Worm (Caenorhabditis elegans) whole organism, late embryonic: ENCODE measurements around the gene xpb-1.

Experiments used
- K09A11.1 ChIP-seq: sonication (generic microtip); optimal IDR thresholded peaks from 2 replicates; lab custom pipeline; 2017; ENCODE audit warnings: antibody characterized with exemption, mild to moderate bottlenecking, missing genetic modification characterization, missing compliant biosample characterization; ENCODE audit not compliant: insufficient read depth
- T23F11.4 ChIP-seq: fragments of 200-800 bp; sonication (Bioruptor generic); optimal IDR thresholded peaks from 2 replicates; lab custom pipeline; 2018; ENCODE audit warnings: mild to moderate bottlenecking, missing genetic modification characterization, missing compliant biosample characterization
- Y22D7AL.16 ChIP-seq: sonication (generic microtip); optimal IDR thresholded peaks from 2 replicates; lab custom pipeline; 2016; ENCODE audit warnings: missing genetic modification characterization, missing compliant biosample characterization
- ceh-14 ChIP-seq: sonication (generic microtip); optimal IDR thresholded peaks from 2 replicates; lab custom pipeline; 2016; ENCODE audit warnings: missing genotype, missing genetic modification characterization, missing compliant biosample characterization
- ceh-19 ChIP-seq: fragments of 200-800 bp; sonication (Bioruptor generic); optimal IDR thresholded peaks from 2 replicates; lab custom pipeline; 2018; ENCODE audit warnings: mild to moderate bottlenecking, missing genetic modification characterization, missing compliant biosample characterization
- ceh-2 ChIP-seq: sonication (generic microtip); optimal IDR thresholded peaks from 2 replicates; lab custom pipeline; 2016; ENCODE audit warnings: missing genotype, missing genetic modification characterization, missing compliant biosample characterization
- ceh-31 ChIP-seq: sonication (generic microtip); optimal IDR thresholded peaks from 2 replicates; lab custom pipeline; 2016; ENCODE audit warnings: missing genetic modification characterization, missing compliant biosample characterization
- ceh-34 ChIP-seq: sonication (generic microtip); optimal IDR thresholded peaks from 2 replicates; lab custom pipeline; 2016; ENCODE audit warnings: mild to moderate bottlenecking, missing genetic modification characterization, missing compliant biosample characterization
- ceh-45 ChIP-seq: fragments of 200-800 bp; sonication (Bioruptor generic); IDR thresholded peaks from 2 replicates; pipeline ENCODE4 v1.3.6; 2022; ENCODE audit warnings: missing genetic modification reagents, missing genetic modification characterization, missing compliant biosample characterization
- ceh-48 ChIP-seq: sonication (generic microtip); optimal IDR thresholded peaks from 2 replicates; lab custom pipeline; 2016; ENCODE audit warnings: missing genetic modification characterization, inconsistent platforms, missing compliant biosample characterization
- ceh-6 ChIP-seq: fragments of 200-800 bp; sonication (Bioruptor generic); optimal IDR thresholded peaks from 2 replicates; lab custom pipeline; 2018; ENCODE audit warnings: mild to moderate bottlenecking, missing genetic modification characterization, missing compliant biosample characterization
- ceh-9 ChIP-seq: sonication (generic microtip); optimal IDR thresholded peaks from 2 replicates; lab custom pipeline; 2016; ENCODE audit warnings: mild to moderate bottlenecking, missing genetic modification characterization, inconsistent platforms, missing compliant biosample characterization
- che-1 ChIP-seq: sonication (generic microtip); optimal IDR thresholded peaks from 2 replicates; lab custom pipeline; 2016; ENCODE audit warnings: mild to moderate bottlenecking, missing genetic modification characterization, missing compliant biosample characterization
- elt-2 ChIP-seq: sonication (generic microtip); optimal IDR thresholded peaks from 2 replicates; lab custom pipeline; 2016; ENCODE audit warnings: missing genetic modification reagents, missing genetic modification characterization, missing compliant biosample characterization
- ets-4 ChIP-seq: sonication (generic microtip); optimal IDR thresholded peaks from 2 replicates; lab custom pipeline; 2016; ENCODE audit warnings: missing genetic modification characterization, missing compliant biosample characterization
- fax-1 ChIP-seq: sonication (generic microtip); optimal IDR thresholded peaks from 2 replicates; lab custom pipeline; 2016; ENCODE audit warnings: missing genotype, missing genetic modification characterization, missing compliant biosample characterization
- hlh-30 ChIP-seq: sonication (generic microtip); optimal IDR thresholded peaks from 2 replicates; lab custom pipeline; 2017; ENCODE audit warnings: antibody characterized with exemption, missing genetic modification characterization, missing compliant biosample characterization; ENCODE audit not compliant: insufficient read depth
- hlh-6 ChIP-seq: sonication (generic microtip); optimal IDR thresholded peaks from 2 replicates; lab custom pipeline; 2016; ENCODE audit warnings: missing genotype, missing genetic modification characterization, missing compliant biosample characterization
- lin-11 ChIP-seq: fragments of 200-800 bp; sonication (Bioruptor generic); optimal IDR thresholded peaks from 2 replicates; lab custom pipeline; 2018; ENCODE audit warnings: mild to moderate bottlenecking, missing genetic modification characterization, missing compliant biosample characterization
- madf-2 ChIP-seq: sonication (generic microtip); optimal IDR thresholded peaks from 2 replicates; lab custom pipeline; 2017; ENCODE audit warnings: missing genetic modification characterization, missing compliant biosample characterization
- nfya-1 ChIP-seq: sonication (generic microtip); optimal IDR thresholded peaks from 2 replicates; lab custom pipeline; 2017; ENCODE audit warnings: missing genetic modification characterization, mild to moderate bottlenecking, missing compliant biosample characterization, antibody characterized with exemption, moderate library complexity
- nhr-11 ChIP-seq: fragments of 150-350 bp; optimal IDR thresholded peaks from 2 replicates; lab custom pipeline; 2014; ENCODE audit warnings: missing biosample characterization, missing genetic modification characterization
- npax-4 ChIP-seq: sonication (generic microtip); optimal IDR thresholded peaks from 2 replicates; lab custom pipeline; 2016; ENCODE audit warnings: missing genetic modification characterization, missing compliant biosample characterization
- odd-2 ChIP-seq: sonication (generic microtip); optimal IDR thresholded peaks from 2 replicates; lab custom pipeline; 2017; ENCODE audit warnings: antibody characterized with exemption, mild to moderate bottlenecking, missing genetic modification characterization, missing compliant biosample characterization
- pag-3 ChIP-seq: sonication (generic microtip); optimal IDR thresholded peaks from 2 replicates; lab custom pipeline; 2016; ENCODE audit warnings: missing compliant biosample characterization, missing genetic modification characterization, borderline replicate concordance
- pha-2 ChIP-seq: sonication (generic microtip); optimal IDR thresholded peaks from 2 replicates; lab custom pipeline; 2017; ENCODE audit warnings: mild to moderate bottlenecking, missing genetic modification characterization, missing compliant biosample characterization
- pha-4 ChIP-seq: fragments of 150-350 bp; optimal IDR thresholded peaks from 2 replicates; lab custom pipeline; 2018; ENCODE audit warnings: missing biosample characterization, missing genetic modification reagents, missing genetic modification characterization
- pros-1 ChIP-seq: fragments of 150-350 bp; optimal IDR thresholded peaks from 2 replicates; lab custom pipeline; 2014; ENCODE audit warnings: missing biosample characterization, missing genetic modification reagents, missing genetic modification characterization
- ref-2 ChIP-seq: sonication (generic microtip); optimal IDR thresholded peaks from 2 replicates; lab custom pipeline; 2016; ENCODE audit warnings: missing genetic modification characterization, missing compliant biosample characterization
- sdc-2 ChIP-seq: sonication (generic microtip); optimal IDR thresholded peaks from 2 replicates; lab custom pipeline; 2016; ENCODE audit warnings: missing genotype, missing genetic modification characterization, missing compliant biosample characterization
- sox-2 ChIP-seq: fragments of 200-800 bp; sonication (Bioruptor generic); IDR thresholded peaks from 2 replicates; pipeline ENCODE4 v1.3.6; 2022; ENCODE audit warnings: missing genetic modification reagents, missing genetic modification characterization, missing compliant biosample characterization
- sox-4 ChIP-seq: sonication (generic microtip); optimal IDR thresholded peaks from 2 replicates; lab custom pipeline; 2017; ENCODE audit warnings: mild to moderate bottlenecking, missing genetic modification characterization, inconsistent platforms, missing compliant biosample characterization
- syd-9 ChIP-seq: sonication (generic microtip); optimal IDR thresholded peaks from 2 replicates; lab custom pipeline; 2016; ENCODE audit warnings: mild to moderate bottlenecking, missing genetic modification characterization, moderate library complexity, missing compliant biosample characterization
- tbx-2 ChIP-seq: sonication (generic microtip); optimal IDR thresholded peaks from 2 replicates; lab custom pipeline; 2016; ENCODE audit warnings: missing genetic modification characterization, missing compliant biosample characterization
- unc-55 ChIP-seq: sonication (generic microtip); optimal IDR thresholded peaks from 2 replicates; lab custom pipeline; 2017; ENCODE audit warnings: missing biosample characterization, missing genetic modification reagents, missing genetic modification characterization
- unc-86 ChIP-seq: sonication (generic microtip); optimal IDR thresholded peaks from 2 replicates; lab custom pipeline; 2016; ENCODE audit warnings: missing genetic modification characterization, missing compliant biosample characterization
- zip-5 ChIP-seq: sonication (generic microtip); optimal IDR thresholded peaks from 2 replicates; lab custom pipeline; 2016; ENCODE audit warnings: missing genetic modification characterization, missing compliant biosample characterization

Gene xpb-1

DNA sequence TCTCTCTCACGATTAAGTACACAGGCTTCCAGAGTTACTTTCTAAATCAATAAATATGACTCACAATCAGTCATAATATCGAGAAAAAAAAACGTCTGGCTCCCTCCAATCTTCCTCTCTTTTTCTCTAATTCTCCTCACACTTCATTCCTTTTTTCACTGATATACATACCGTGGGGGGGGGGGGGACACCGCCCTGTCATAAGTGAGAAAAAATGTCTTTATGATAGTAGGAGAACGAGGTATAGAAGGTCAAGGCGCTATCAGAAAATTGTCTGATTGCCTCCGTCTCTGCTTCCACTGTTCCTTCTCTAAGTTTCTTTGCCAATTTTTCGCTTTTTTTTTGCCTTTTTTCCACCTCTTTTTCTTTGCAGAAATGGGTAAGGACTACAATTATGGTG is 30.0 kb upstream of the xpb-1 start, which contains the start of gene Y66D12A.24:
Gene Y66D12A.24, plus strand, starts transcription at position 370 of the 400 bp plus-strand sequence.
- TF ChIP-seq elt-2 (peak; percentile 43), hlh-6 (no peak)

DNA sequence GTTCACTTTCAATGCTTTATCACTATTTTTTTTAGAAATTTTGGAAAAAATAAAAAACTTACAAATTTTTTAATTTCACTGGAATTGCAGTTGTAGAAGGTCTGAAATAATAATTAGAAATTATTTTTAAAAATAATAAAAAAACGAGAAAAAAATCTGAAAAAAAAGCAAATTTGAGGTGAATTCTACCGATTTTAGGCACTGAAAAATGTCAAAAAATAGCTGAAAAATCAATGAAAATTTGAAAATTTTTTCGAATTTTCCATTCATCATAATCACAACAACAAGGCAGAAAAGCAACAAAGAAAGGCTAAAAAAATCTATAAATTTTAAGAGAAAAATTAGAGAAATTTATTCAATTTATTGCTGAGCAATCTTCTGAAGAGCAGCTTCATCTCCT is 25.8 kb upstream of the xpb-1 start, which contains the start of gene nars-2:
Gene nars-2, minus strand, starts transcription at position 101 of the 400 bp plus-strand sequence.
- no peak for TF ChIP-seq Y22D7AL.16 (tag; lab: Kevin White, UChicago)
- no peak for TF ChIP-seq ceh-31
- TF ChIP-seq che-1 (tag; lab: Kevin White, UChicago) = no peak
- TF ChIP-seq pha-4 (tag; lab: Kevin White, UChicago) = no peak
- TF ChIP-seq ceh-19 (GFP tag; lab: Kevin White, UChicago) = no peak
- TF ChIP-seq nhr-11 = no peak
- TF ChIP-seq ceh-9 (tag; lab: Kevin White, UChicago) = no peak
- no peak for TF ChIP-seq ceh-45
- no peak for TF ChIP-seq pha-2 (tag; lab: Kevin White, UChicago)

DNA sequence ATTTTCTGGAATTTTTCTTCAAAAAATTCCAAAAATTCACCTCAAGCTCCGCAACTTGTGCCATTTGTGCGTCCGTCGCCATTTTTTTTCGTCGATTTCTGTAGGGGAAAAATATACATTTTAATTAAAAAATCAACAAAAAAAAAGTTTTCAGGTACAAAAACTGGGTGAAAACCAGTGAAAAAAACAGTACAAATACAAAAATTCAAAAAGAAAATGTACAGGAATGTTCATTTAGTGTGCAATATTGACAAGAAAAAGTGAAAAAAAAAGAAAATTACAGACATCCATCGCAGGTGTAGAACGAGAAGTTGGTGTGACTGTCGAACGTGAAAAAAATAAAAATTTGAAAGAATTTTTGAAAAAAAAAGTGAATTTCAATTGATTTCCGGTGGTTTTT is 23.7 kb upstream of the xpb-1 start, which contains the start of gene tin-10:
Gene tin-10, minus strand, starts transcription at position 101 of the 400 bp plus-strand sequence.
- no peak for TF ChIP-seq pag-3

DNA sequence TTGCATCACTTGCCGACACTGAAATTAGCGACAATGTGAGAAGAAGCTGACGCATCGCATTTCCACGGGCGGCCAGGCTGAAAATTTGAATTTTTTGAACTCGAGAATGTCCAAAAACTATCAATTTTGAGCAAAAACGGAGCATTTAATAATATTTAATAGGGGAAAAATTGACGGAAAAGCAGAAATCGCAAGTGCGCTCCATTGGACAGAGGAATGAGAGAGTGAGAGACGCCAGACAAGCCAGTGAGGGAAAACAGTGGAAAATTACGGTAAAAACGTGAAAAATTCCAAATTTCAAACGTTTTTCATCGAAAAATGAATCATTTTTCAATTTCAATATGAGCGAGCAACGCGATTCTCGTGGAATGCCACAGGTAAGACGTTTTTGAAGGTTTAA is 21.2 kb upstream of the xpb-1 start, which contains the start of the genes Y66D12A.21 and spe-6:
Gene Y66D12A.21, minus strand, starts transcription at position 90 of the 400 bp plus-strand sequence.
Gene spe-6, plus strand, starts transcription at position 276 of the 400 bp plus-strand sequence.
- TF ChIP-seq nfya-1 = peak; percentile 33
- TF ChIP-seq hlh-30 (tag; lab: Kevin White, UChicago) = no peak
- no peak for TF ChIP-seq tbx-2 (tag; lab: Kevin White, UChicago)

DNA sequence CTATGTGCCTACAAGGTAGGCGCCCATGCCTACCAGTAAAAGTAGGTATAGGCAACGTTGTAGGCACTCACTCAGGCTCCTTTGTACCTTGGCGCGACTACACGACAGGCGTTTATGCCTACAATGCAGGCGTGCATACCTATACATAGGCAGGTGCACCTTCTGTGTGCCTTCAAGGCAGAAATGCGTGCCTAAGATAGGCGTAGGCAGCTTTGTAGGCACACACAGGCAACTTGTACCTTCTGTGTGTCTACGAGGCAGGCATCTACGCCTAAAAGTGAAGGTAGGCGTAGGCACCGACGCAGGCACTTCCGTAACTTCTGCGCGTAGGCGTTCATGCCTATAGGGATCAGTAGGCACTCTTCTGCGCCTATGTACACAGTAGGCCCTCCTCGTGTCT is 20.8 kb upstream of the xpb-1 start:
- TF ChIP-seq sdc-2 (tag; lab: Kevin White, UChicago) = no peak
- no peak for TF ChIP-seq ceh-45
- no peak for TF ChIP-seq sox-2 (GFP tag; lab: Robert Waterston, UW)
- no peak for TF ChIP-seq unc-55 (GFP tag; lab: Kevin White, UChicago)
- no peak for TF ChIP-seq ref-2 (tag; lab: Kevin White, UChicago)

DNA sequence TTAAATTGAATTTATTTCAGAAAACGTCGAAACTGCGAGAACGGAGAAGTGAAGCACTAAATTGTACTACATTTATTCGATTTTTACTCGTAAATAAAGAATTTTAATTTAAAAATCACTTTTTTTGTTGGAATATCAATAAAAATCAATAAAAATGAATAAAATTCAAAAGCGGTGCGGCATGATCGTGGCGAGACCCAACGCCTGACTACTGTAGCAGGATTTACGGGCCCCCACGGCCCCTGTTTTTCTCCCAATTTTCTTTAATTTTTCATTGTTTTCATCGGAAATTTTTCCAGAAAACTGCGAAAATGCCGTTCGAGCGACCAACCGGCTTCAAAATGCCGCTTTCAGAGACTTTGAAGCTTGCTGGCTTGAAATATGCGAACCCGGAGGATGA is 17.6 kb upstream of the xpb-1 start, which contains the start of gene Y66D12A.19:
Gene Y66D12A.19, plus strand, starts transcription at position 266 of the 400 bp plus-strand sequence.
- TF ChIP-seq madf-2 (tag; lab: Kevin White, UChicago) = no peak
- TF ChIP-seq ceh-2 = no peak
- no peak for TF ChIP-seq npax-4 (tag; lab: Kevin White, UChicago)
- TF ChIP-seq ceh-6 = no peak
- no peak for TF ChIP-seq hlh-30 (tag; lab: Kevin White, UChicago)
- TF ChIP-seq hlh-6 = no peak
- no peak for TF ChIP-seq syd-9 (tag; lab: Kevin White, UChicago)

DNA sequence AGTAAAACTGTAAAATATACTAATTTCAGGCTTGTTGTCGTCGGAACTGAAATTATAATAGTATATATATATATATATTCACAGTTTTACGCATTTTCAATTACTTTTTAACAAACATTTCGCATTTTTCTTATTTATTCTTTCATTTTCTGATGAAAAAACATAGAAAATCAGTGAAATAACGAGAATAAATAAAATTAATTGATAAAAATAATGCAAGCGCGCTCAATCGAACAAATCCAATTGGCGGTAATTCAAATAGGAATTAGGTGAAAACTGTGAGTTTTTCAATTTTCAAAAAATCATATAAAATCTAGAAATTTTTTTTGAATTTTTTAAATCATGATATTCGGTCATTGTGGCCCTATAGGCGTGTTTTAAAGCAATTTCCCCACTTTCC is 16.3 kb upstream of the xpb-1 start:
- TF ChIP-seq madf-2 (tag; lab: Kevin White, UChicago) (no peak), odd-2 (no peak), syd-9 (tag; lab: Kevin White, UChicago) (no peak), sox-4 (no peak), pha-4 (tag; lab: Kevin White, UChicago) (no peak), K09A11.1 (tag; lab: Kevin White, UChicago) (no peak)

DNA sequence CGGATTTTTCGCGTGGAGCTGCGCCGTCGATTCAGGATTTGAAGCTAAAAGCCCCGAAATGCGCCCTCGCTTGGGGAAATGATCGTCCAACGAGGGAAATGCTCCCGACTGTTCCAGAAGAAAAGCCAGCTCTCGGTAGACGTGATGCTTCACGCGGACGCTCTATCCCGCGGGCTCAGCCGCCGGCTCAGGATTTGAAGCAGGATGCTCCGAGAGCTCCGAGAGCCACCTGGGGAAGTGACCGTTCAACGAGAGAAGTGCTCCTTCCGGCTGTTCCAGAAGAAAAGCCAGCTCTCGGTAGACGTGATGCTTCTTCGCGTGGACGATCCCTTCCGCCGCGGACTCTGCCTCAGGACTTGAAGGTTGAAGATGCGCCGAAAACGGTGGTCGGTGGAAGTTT is 15.6 kb upstream of the xpb-1 start:
- TF ChIP-seq hlh-6 (no peak), ceh-14 (no peak), fax-1 (tag; lab: Kevin White, UChicago) (no peak), T23F11.4 (GFP tag; lab: Kevin White, UChicago) (no peak), ceh-34 (no peak), ceh-48 (tag; lab: Kevin White, UChicago) (no peak), zip-5 (no peak), unc-86 (tag; lab: Kevin White, UChicago) (no peak), pros-1 (no peak), Y22D7AL.16 (tag; lab: Kevin White, UChicago) (no peak), lin-11 (no peak), ets-4 (tag; lab: Kevin White, UChicago) (no peak), ceh-31 (no peak), odd-2 (no peak)
